Fruit fly (Drosophila melanogaster) whole organism: ENCODE data around the gene Lasp.

Source experiments
- CG8478 ChIP-seq: fragments of >200 bp; optimal IDR thresholded peaks from 2 replicates; lab custom pipeline; 2018; ENCODE audit warnings: inconsistent platforms
- Dll ChIP-seq: fragments of >200 bp; optimal IDR thresholded peaks from 2 replicates; lab custom pipeline; 2017
- EcR ChIP-seq, 2 experiments: fragments of >200 bp; optimal IDR thresholded peaks; 2 replicates each; lab custom pipeline; 2017; ENCODE audit warnings: missing biosample characterization in 2 of 2, missing genetic modification characterization in 2 of 2, missing genetic modification reagents in 2 of 2
- pan ChIP-seq: fragments of >200 bp; optimal IDR thresholded peaks from 2 replicates; lab custom pipeline; 2017
- psq ChIP-seq: fragments of >200 bp; optimal IDR thresholded peaks from 2 replicates; lab custom pipeline; 2017
- usp ChIP-seq: fragments of >200 bp; optimal IDR thresholded peaks from 2 replicates; lab custom pipeline; 2017; ENCODE audit warnings: missing biosample characterization, missing genetic modification characterization, mixed read lengths

DNA sequence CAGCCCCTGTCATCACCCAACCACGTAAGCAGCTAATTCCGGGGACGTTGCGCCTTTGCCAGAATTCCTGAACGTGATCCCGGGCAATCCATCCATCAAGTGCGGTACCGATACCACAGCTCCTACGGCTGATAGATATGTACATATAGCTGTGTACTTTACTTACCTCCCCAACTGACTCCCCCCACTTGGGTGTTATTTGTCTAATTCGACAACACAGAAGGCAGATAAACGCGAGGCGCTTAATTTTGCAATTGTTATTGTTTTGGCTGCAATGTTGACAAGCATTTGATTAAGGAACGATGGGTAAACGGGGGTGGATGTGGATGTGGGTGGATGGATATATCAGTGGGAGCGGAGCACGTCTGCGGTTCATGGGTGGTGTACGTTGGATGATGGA, 41.3 kb downstream of the Lasp start:
- TF ChIP-seq EcR (GFP tag; optimal IDR thresholded peaks at IDR 0.05; lab: Kevin White, UChicago) (no peak), psq (lab: Kevin White, UChicago) (no peak), CG8478 (lab: Kevin White, UChicago) (no peak), pan (lab: Kevin White, UChicago) (no peak), usp (GFP tag; lab: Kevin White, UChicago) (no peak), Dll (lab: Kevin White, UChicago) (no peak)
